Worm (Caenorhabditis elegans) whole organism, late embryonic: Measurements from ENCODE around the gene ptr-8.

ENCODE experiments used
- F13H6.1 ChIP-seq: sonication (generic microtip); optimal IDR thresholded peaks from 2 replicates; lab custom pipeline; 2016; ENCODE audit warnings: missing genetic modification characterization, missing compliant biosample characterization
- ama-1 ChIP-seq: fragments of 150-350 bp; optimal IDR thresholded peaks from 2 replicates; lab custom pipeline; 2014
- ets-4 ChIP-seq: sonication (generic microtip); optimal IDR thresholded peaks from 2 replicates; lab custom pipeline; 2016; ENCODE audit warnings: missing genetic modification characterization, missing compliant biosample characterization
- hlh-13 ChIP-seq: fragments of 200-800 bp; sonication (Bioruptor generic); optimal IDR thresholded peaks from 2 replicates; lab custom pipeline; 2018; ENCODE audit warnings: mild to moderate bottlenecking, missing genetic modification characterization, missing compliant biosample characterization
- nhr-11 ChIP-seq: fragments of 150-350 bp; optimal IDR thresholded peaks from 2 replicates; lab custom pipeline; 2014; ENCODE audit warnings: missing biosample characterization, missing genetic modification characterization
- pag-3 ChIP-seq: sonication (generic microtip); optimal IDR thresholded peaks from 2 replicates; lab custom pipeline; 2016; ENCODE audit warnings: missing compliant biosample characterization, missing genetic modification characterization, borderline replicate concordance
- pha-4 ChIP-seq: fragments of 150-350 bp; optimal IDR thresholded peaks from 2 replicates; lab custom pipeline; 2018; ENCODE audit warnings: missing biosample characterization, missing genetic modification reagents, missing genetic modification characterization
- ref-2 ChIP-seq: sonication (generic microtip); optimal IDR thresholded peaks from 2 replicates; lab custom pipeline; 2016; ENCODE audit warnings: missing genetic modification characterization, missing compliant biosample characterization
- sox-4 ChIP-seq: sonication (generic microtip); optimal IDR thresholded peaks from 2 replicates; lab custom pipeline; 2017; ENCODE audit warnings: mild to moderate bottlenecking, missing genetic modification characterization, inconsistent platforms, missing compliant biosample characterization
- tbx-7 ChIP-seq: sonication (generic microtip); optimal IDR thresholded peaks from 2 replicates; lab custom pipeline; 2016; ENCODE audit warnings: missing genotype, missing genetic modification characterization, missing compliant biosample characterization
- unc-42 ChIP-seq: sonication (generic microtip); optimal IDR thresholded peaks from 2 replicates; lab custom pipeline; 2016; ENCODE audit warnings: missing genotype, missing genetic modification characterization, missing compliant biosample characterization
- unc-86 ChIP-seq: sonication (generic microtip); optimal IDR thresholded peaks from 2 replicates; lab custom pipeline; 2016; ENCODE audit warnings: missing genetic modification characterization, missing compliant biosample characterization

ce11 chrII:10917174-10917573, 28.1 kb downstream of the ptr-8 start, which contains the start of gene F44F4.10:
- no peak for TF ChIP-seq hlh-13 (GFP tag; lab: Kevin White, UChicago)
- no peak for TF ChIP-seq ref-2 (tag; lab: Kevin White, UChicago)
- TF ChIP-seq ets-4, result no peak
- TF ChIP-seq pag-3 (tag; lab: Kevin White, UChicago), result no peak
- TF ChIP-seq pha-4 (tag; lab: Kevin White, UChicago), result no peak
- TF ChIP-seq ama-1 (lab: Kevin White, UChicago), result no peak
- TF ChIP-seq tbx-7, result no peak
- TF ChIP-seq unc-42 (tag; lab: Kevin White, UChicago), result no peak
- TF ChIP-seq F13H6.1, result no peak
- no peak for TF ChIP-seq nhr-11 (tag; lab: Kevin White, UChicago)
- TF ChIP-seq unc-86 (tag; lab: Kevin White, UChicago), result no peak
- TF ChIP-seq sox-4 (tag; lab: Kevin White, UChicago), result no peak
